Fruit fly (Drosophila melanogaster): ENCODE measurements around the gene Msp300.
A peak's percentile ranks its signal among the peaks of the same experiment; 100 is the strongest.

The Msp300 gene

DNA sequence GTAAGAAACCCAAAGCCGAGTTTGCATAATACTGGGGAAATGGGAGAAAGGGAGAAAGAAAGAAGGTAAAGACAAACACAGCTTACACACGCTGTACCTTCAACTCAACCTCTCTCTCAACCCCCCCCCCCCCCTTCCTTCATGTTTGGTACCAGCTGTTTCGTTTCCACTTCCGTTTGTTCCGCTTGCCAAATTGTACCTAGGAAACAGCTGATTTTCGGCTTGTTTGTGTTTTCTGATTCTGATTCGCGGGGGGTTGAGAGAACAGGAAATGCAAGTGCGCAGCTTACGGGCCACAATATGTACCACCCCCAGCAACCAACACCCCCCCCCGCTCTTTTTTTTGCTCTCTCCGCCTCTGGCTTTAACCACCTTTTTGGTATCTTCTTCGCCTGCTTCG lies 36.7 kb upstream of the Msp300 start (continued):
- no peak for TF ChIP-seq CG9727 (GFP tag; optimal IDR thresholded peaks at IDR 0.05)
- 0 out of 3 replicates have a peak, but pooled peaks have one; percentile 29 for TF ChIP-seq row (GFP tag; IDR thresholded peaks at IDR 0.05)
- no peak for TF ChIP-seq NFAT (GFP tag; IDR thresholded peaks at IDR 0.05)
- TF ChIP-seq Gug (GFP tag; IDR thresholded peaks at IDR 0.05) = no peak
- TF ChIP-seq rib (GFP tag; IDR thresholded peaks at IDR 0.05) = 0 out of 2 replicates have a peak, but pooled peaks have one; percentile 41
- TF ChIP-seq Ssrp (tag; optimal IDR thresholded peaks at IDR 0.05) = no peak
- peak; percentile 51 for TF ChIP-seq CG10543 (GFP tag; optimal IDR thresholded peaks at IDR 0.05)
- no peak for TF ChIP-seq z (GFP tag; IDR thresholded peaks at IDR 0.05)
- TF ChIP-seq CG13296 (GFP tag; optimal IDR thresholded peaks at IDR 0.05) = peak; percentile 29
- no peak for TF ChIP-seq CG10321 (GFP tag; IDR thresholded peaks at IDR 0.05)
- TF ChIP-seq CG1647 (GFP tag; optimal IDR thresholded peaks at IDR 0.05) = no peak
- TF ChIP-seq sug (tag; optimal IDR thresholded peaks at IDR 0.05) = peak; percentile 61
- no peak for TF ChIP-seq H15 (GFP tag; IDR thresholded peaks at IDR 0.05)
- TF ChIP-seq ewg (GFP tag; optimal IDR thresholded peaks at IDR 0.05) = peak; percentile 81
- no peak for TF ChIP-seq CG2129 (GFP tag; IDR thresholded peaks at IDR 0.05; ENCODE audit: partially characterized antibody)
- peak; percentile 43; the same call in 1 of the 2 replicates for TF ChIP-seq seq (GFP tag; IDR thresholded peaks at IDR 0.05)
- TF ChIP-seq CG4404 (GFP tag; IDR thresholded peaks at IDR 0.05) = no peak
- no peak for TF ChIP-seq Sox100B (GFP tag; optimal IDR thresholded peaks at IDR 0.05)
- TF ChIP-seq CG4328 (GFP tag; optimal IDR thresholded peaks at IDR 0.05) = peak; percentile 44
- peak; percentile 9; the same call in 1 of the 2 replicates for TF ChIP-seq MBD-R2 (GFP tag; IDR thresholded peaks at IDR 0.05)
- TF ChIP-seq stc (GFP tag; IDR thresholded peaks at IDR 0.05) = no peak
- TF ChIP-seq scrt (GFP tag; optimal IDR thresholded peaks at IDR 0.05) = peak; percentile 55
- TF ChIP-seq CG3281 (GFP tag; optimal IDR thresholded peaks at IDR 0.05) = no peak
- TF ChIP-seq mirr (GFP tag; optimal IDR thresholded peaks at IDR 0.05) = peak; percentile 44
- no peak for TF ChIP-seq CG14667 (GFP tag; IDR thresholded peaks at IDR 0.05)
- TF ChIP-seq CG7357 (GFP tag; IDR thresholded peaks at IDR 0.05) = no peak
- TF ChIP-seq trem (tag; optimal IDR thresholded peaks at IDR 0.05) = no peak
- TF ChIP-seq bcd (GFP tag; optimal IDR thresholded peaks at IDR 0.05) = no peak
- TF ChIP-seq Hr51 (GFP tag; optimal IDR thresholded peaks at IDR 0.05) = peak in 1 of 2 experiments; percentile 34
- TF ChIP-seq nerfin-2 (GFP tag; IDR thresholded peaks at IDR 0.05; ENCODE audit: partially characterized antibody) = no peak
- TF ChIP-seq ab (GFP tag; optimal IDR thresholded peaks at IDR 0.05) = no peak
- no peak for TF ChIP-seq trh (GFP tag; optimal IDR thresholded peaks at IDR 0.05)
- TF ChIP-seq pfk (GFP tag; optimal IDR thresholded peaks at IDR 0.05) = peak; percentile 97
- TF ChIP-seq sens-2 (GFP tag; IDR thresholded peaks at IDR 0.05) = no peak
- TF ChIP-seq Mes4 (GFP tag; optimal IDR thresholded peaks at IDR 0.05) = no peak
- no peak for TF ChIP-seq HLH3B (GFP tag; IDR thresholded peaks at IDR 0.05)
- no peak for TF ChIP-seq ATbp (GFP tag; optimal IDR thresholded peaks at IDR 0.05)
- no peak for TF ChIP-seq CG14710 (tag; optimal IDR thresholded peaks at IDR 0.05)
- no peak for TF ChIP-seq BEAF-32 (GFP tag; optimal IDR thresholded peaks at IDR 0.05)
- TF ChIP-seq Nf-YC (tag; optimal IDR thresholded peaks at IDR 0.05) = peak; percentile 24
- TF ChIP-seq Deaf1 (tag; optimal IDR thresholded peaks at IDR 0.05) = peak; percentile 13
- peak; percentile 64 for TF ChIP-seq CG18599 (GFP tag; optimal IDR thresholded peaks at IDR 0.05)
- no peak for TF ChIP-seq CG32767 (GFP tag; IDR thresholded peaks at IDR 0.05)
- no peak for TF ChIP-seq kah (GFP tag; optimal IDR thresholded peaks at IDR 0.05)
- TF ChIP-seq abd-A (tag; optimal IDR thresholded peaks at IDR 0.05) = peak; percentile 65
- peak; percentile 57 for TF ChIP-seq Ets65A (GFP tag)
- TF ChIP-seq Stat92E (GFP tag; optimal IDR thresholded peaks at IDR 0.05) = no peak
- peak; percentile 5; the same call in 1 of the 2 replicates for TF ChIP-seq onecut (GFP tag; IDR thresholded peaks at IDR 0.05)
- peak in 1 of 2 experiments; percentile 20 for TF ChIP-seq Trl (optimal IDR thresholded peaks at IDR 0.05)
- TF ChIP-seq Trl (GFP tag; optimal IDR thresholded peaks at IDR 0.05) = no peak
- peak; percentile 8 for TF ChIP-seq CG6765 (GFP tag; optimal IDR thresholded peaks at IDR 0.05)

Measured in whole organism, embryonic.